Fruit fly (Drosophila melanogaster) whole organism, pupa: Measurements from ENCODE around the gene eRF3.

Experiments used
- CG10348 ChIP-seq: fragments of 200-800 bp; sonication (Bioruptor generic); IDR thresholded peaks from 2 replicates; pipeline ENCODE4 v1.3.6; 2022; ENCODE audit warnings: missing biosample characterization, missing genetic modification characterization
- CG12605 ChIP-seq: fragments of 200-800 bp; sonication (Bioruptor generic); IDR thresholded peaks from 2 replicates; pipeline ENCODE4 v1.3.6; 2022; ENCODE audit warnings: missing biosample characterization, missing genetic modification characterization
- CG15710 ChIP-seq: fragments of 200-800 bp; sonication (Bioruptor generic); optimal IDR thresholded peaks from 2 replicates; lab custom pipeline; 2018; ENCODE audit warnings: missing biosample characterization, mild to moderate bottlenecking, missing genetic modification characterization, moderate library complexity
- CG17806 ChIP-seq: fragments of 200-800 bp; sonication (Bioruptor generic); optimal IDR thresholded peaks from 2 replicates; lab custom pipeline; 2018; ENCODE audit warnings: missing biosample characterization, mild to moderate bottlenecking, missing genetic modification characterization, moderate library complexity
- CG32121 ChIP-seq: fragments of 200-800 bp; sonication (Bioruptor generic); IDR thresholded peaks from 2 replicates; pipeline ENCODE4 v1.3.6; 2022; ENCODE audit warnings: missing biosample characterization, missing genetic modification characterization
- CG8159 ChIP-seq: fragments of 200-800 bp; sonication (Bioruptor generic); optimal IDR thresholded peaks from 3 replicates; lab custom pipeline; 2018; ENCODE audit warnings: missing biosample characterization, mild to moderate bottlenecking, missing genetic modification characterization, moderate library complexity
- D1 ChIP-seq: fragments of 200-800 bp; sonication (Bioruptor generic); optimal IDR thresholded peaks from 2 replicates; lab custom pipeline; 2018; ENCODE audit warnings: missing biosample characterization, mild to moderate bottlenecking, missing genetic modification characterization, moderate library complexity
- EcR ChIP-seq: fragments of 200-800 bp; sonication (Bioruptor generic); optimal IDR thresholded peaks from 3 replicates; lab custom pipeline; 2019; ENCODE audit warnings: missing biosample characterization, missing genetic modification characterization, mild to moderate bottlenecking, moderate library complexity, missing genetic modification reagents
- Pif1A ChIP-seq: fragments of 200-800 bp; sonication (Bioruptor generic); optimal IDR thresholded peaks from 3 replicates; lab custom pipeline; 2016; ENCODE audit warnings: missing biosample characterization, missing genetic modification characterization
- Pif1B ChIP-seq: fragments of 200-800 bp; sonication (Bioruptor generic); optimal IDR thresholded peaks from 3 replicates; lab custom pipeline; 2016; ENCODE audit warnings: missing biosample characterization, missing genetic modification characterization
- gl ChIP-seq: fragments of 200-800 bp; sonication (Bioruptor generic); optimal IDR thresholded peaks from 2 replicates; lab custom pipeline; 2018; ENCODE audit warnings: missing biosample characterization, mild to moderate bottlenecking, missing genetic modification characterization
- rn ChIP-seq: fragments of 200-800 bp; sonication (Bioruptor generic); IDR thresholded peaks from 2 replicates; pipeline ENCODE4 v1.3.6; 2022; ENCODE audit warnings: missing biosample characterization, missing genetic modification characterization

- TF ChIP-seq CG10348 (GFP tag; lab: Robert Waterston, UW) (no peak), Pif1B (GFP tag; lab: Kevin White, UChicago) (no peak), CG17806 (tag; lab: Kevin White, UChicago) (no peak), gl (tag; lab: Kevin White, UChicago) (no peak), D1 (tag; lab: Kevin White, UChicago) (no peak), Pif1A (GFP tag; lab: Kevin White, UChicago) (no peak), CG12605 (GFP tag; lab: Robert Waterston, UW) (no peak), CG15710 (tag; lab: Kevin White, UChicago) (no peak), rn (GFP tag; lab: Robert Waterston, UW) (no peak), CG32121 (GFP tag; lab: Robert Waterston, UW) (no peak), CG8159 (tag; lab: Kevin White, UChicago) (no peak), EcR (GFP tag; lab: Kevin White, UChicago) (peak; percentile 92)
These were observed 1.9 kb downstream of the eRF3 start for dm6 chr2L:12435976-12436771.
